Worm (Caenorhabditis elegans) whole organism, young adult: ENCODE measurements around the gene syp-1.

Source experiments
- Y53G8AR.9 ChIP-seq: fragments of 200-800 bp; sonication (Bioruptor generic); conservative IDR thresholded peaks from 2 replicates; pipeline ENCODE4 v1.3.6; 2022; ENCODE audit warnings: missing genetic modification reagents, missing genetic modification characterization, missing compliant biosample characterization
- hlh-26 ChIP-seq: fragments of 200-800 bp; sonication (Bioruptor generic); conservative IDR thresholded peaks from 2 replicates; pipeline ENCODE4 v1.3.6; 2022; ENCODE audit warnings: missing genetic modification reagents, missing genetic modification characterization, missing compliant biosample characterization
- hmg-20 ChIP-seq: fragments of 200-800 bp; sonication (Bioruptor generic); IDR thresholded peaks from 2 replicates; pipeline ENCODE4 v1.3.6; 2022; ENCODE audit warnings: missing genetic modification reagents, missing genetic modification characterization, missing compliant biosample characterization
- let-526 ChIP-seq: fragments of 200-800 bp; sonication (Bioruptor generic); IDR thresholded peaks from 2 replicates; pipeline ENCODE4 v1.3.6; 2022; ENCODE audit warnings: missing genetic modification reagents, missing genetic modification characterization, missing compliant biosample characterization
- nhr-90 ChIP-seq: sonication (generic microtip); optimal IDR thresholded peaks from 2 replicates; lab custom pipeline; 2016; ENCODE audit warnings: missing genotype, mild to moderate bottlenecking, missing genetic modification characterization, missing compliant biosample characterization
- snpc-1.3 ChIP-seq: sonication (generic microtip); optimal IDR thresholded peaks from 2 replicates; lab custom pipeline; 2017; ENCODE audit warnings: missing genetic modification characterization, mild to moderate bottlenecking, missing compliant biosample characterization, antibody characterized with exemption, moderate library complexity, missing genotype, missing genetic modification reagents; ENCODE audit not compliant: insufficient read depth
- snpc-4 ChIP-seq, 5 experiments: fragments of 150-350 bp in 1 of 5; sonication (generic microtip) in 4 of 5; optimal IDR thresholded peaks; 2 replicates each; lab custom pipeline; 2014 to 2018; ENCODE audit warnings: missing genetic modification characterization in 5 of 5, missing biosample characterization in 3 of 5, antibody characterized with exemption in 2 of 5, mild to moderate bottlenecking in 2 of 5, missing compliant biosample characterization in 2 of 5, missing genotype in 2 of 5, moderate library complexity in 2 of 5, missing genetic modification reagents in 1 of 5
- unc-62 ChIP-seq: fragments of 150-350 bp; optimal IDR thresholded peaks from 2 replicates; lab custom pipeline; 2014; ENCODE audit warnings: missing biosample characterization, missing genetic modification reagents, missing genetic modification characterization
- zim-3 ChIP-seq: sonication (generic microtip); optimal IDR thresholded peaks from 2 replicates; lab custom pipeline; 2017; ENCODE audit warnings: mild to moderate bottlenecking, missing genetic modification characterization, moderate library complexity, missing compliant biosample characterization

DNA sequence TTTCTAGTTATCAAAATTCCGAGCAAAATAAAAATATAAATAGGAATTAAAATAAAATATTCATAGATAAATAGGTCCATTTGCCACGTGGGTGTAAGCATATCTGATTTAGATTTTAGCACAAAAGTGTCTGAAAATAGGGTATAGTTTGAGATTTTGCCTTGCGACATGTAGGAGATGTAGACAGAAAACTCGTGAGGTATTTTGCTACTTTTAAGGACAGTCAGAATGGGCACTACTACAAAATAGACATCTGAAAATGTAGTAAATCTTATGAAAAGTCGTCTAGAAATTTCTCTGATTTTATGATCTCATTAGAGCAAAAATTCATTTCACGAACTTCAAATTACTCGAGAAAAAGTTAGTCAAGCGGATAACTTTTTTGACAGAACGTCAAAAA is 29.4 kb upstream of the syp-1 start, which contains the start of gene srv-34:
- TF ChIP-seq hlh-26 (GFP tag; lab: Robert Waterston, UW) = no peak
- TF ChIP-seq hmg-20 (GFP tag; lab: Robert Waterston, UW) = no peak
- no peak for TF ChIP-seq Y53G8AR.9 (GFP tag; lab: Robert Waterston, UW)
- TF ChIP-seq let-526 = no peak
- TF ChIP-seq snpc-4 (GFP tag; optimal IDR thresholded peaks at IDR 0.05; lab: Kevin White, UChicago) = no peak
- TF ChIP-seq snpc-4 (tag; optimal IDR thresholded peaks at IDR 0.05; lab: Kevin White, UChicago) = no peak
- TF ChIP-seq unc-62 (GFP tag; lab: Kevin White, UChicago) = no peak
- TF ChIP-seq snpc-1.3 (tag; lab: Kevin White, UChicago) = no peak
- TF ChIP-seq nhr-90 = no peak
- TF ChIP-seq zim-3 (tag; lab: Kevin White, UChicago) = no peak
